Fruit fly (Drosophila melanogaster) whole organism, embryonic: ENCODE results near the gene CG31224.

Source experiments
- CG10209 ChIP-seq: fragments of 200-800 bp; sonication (Bioruptor generic); optimal IDR thresholded peaks from 3 replicates; lab custom pipeline; 2017; ENCODE audit warnings: missing biosample characterization, mild to moderate bottlenecking, missing genetic modification characterization, missing genetic modification reagents
- CG10979 ChIP-seq: fragments of 200-800 bp; sonication (Bioruptor generic); optimal IDR thresholded peaks from 2 replicates; lab custom pipeline; 2018; ENCODE audit warnings: missing biosample characterization, mild to moderate bottlenecking, missing genetic modification characterization, moderate library complexity
- CG12155 ChIP-seq: fragments of 200-800 bp; sonication (Bioruptor generic); optimal IDR thresholded peaks from 3 replicates; lab custom pipeline; 2016; ENCODE audit warnings: missing biosample characterization, missing genetic modification characterization
- CG1233 ChIP-seq: fragments of 200-800 bp; sonication (Bioruptor generic); optimal IDR thresholded peaks from 4 replicates; lab custom pipeline; 2018; ENCODE audit warnings: missing biosample characterization, mild to moderate bottlenecking, missing genetic modification characterization
- CG17359 ChIP-seq: fragments of 200-800 bp; sonication (Bioruptor generic); optimal IDR thresholded peaks from 3 replicates; lab custom pipeline; 2018; ENCODE audit warnings: missing biosample characterization, mild to moderate bottlenecking, missing genetic modification characterization, moderate library complexity
- CG17802 ChIP-seq: fragments of 200-800 bp; sonication (Bioruptor generic); optimal IDR thresholded peaks from 2 replicates; lab custom pipeline; 2018; ENCODE audit warnings: missing biosample characterization, mild to moderate bottlenecking, missing genetic modification characterization, moderate library complexity
- CG1832 ChIP-seq: fragments of 200-800 bp; sonication (Bioruptor generic); optimal IDR thresholded peaks from 2 replicates; lab custom pipeline; 2017; ENCODE audit warnings: missing biosample characterization, mild to moderate bottlenecking, missing genetic modification characterization, inconsistent platforms
- CG30020 ChIP-seq: fragments of 200-800 bp; optimal IDR thresholded peaks from 2 replicates; lab custom pipeline; 2019; ENCODE audit warnings: missing biosample characterization, mild to moderate bottlenecking, missing genetic modification characterization, moderate library complexity
- CG34224 ChIP-seq: fragments of 200-800 bp; sonication (Bioruptor generic); IDR thresholded peaks from 3 replicates; pipeline ENCODE4 v1.3.6; 2022; ENCODE audit warnings: missing biosample characterization, missing genetic modification characterization; ENCODE audit not compliant: partially characterized antibody
- CG34422 ChIP-seq: fragments of 200-800 bp; sonication (Bioruptor generic); IDR thresholded peaks from 3 replicates; pipeline ENCODE4 v1.3.6; 2022; ENCODE audit warnings: missing biosample characterization, missing genetic modification characterization
- CG3726 ChIP-seq: fragments of 200-800 bp; sonication (Bioruptor generic); IDR thresholded peaks from 3 replicates; pipeline ENCODE4, ENCODE4 v1.3.6; 2022; ENCODE audit warnings: missing biosample characterization, missing genetic modification characterization
- CG42726 ChIP-seq: fragments of 200-800 bp; sonication (Bioruptor generic); IDR thresholded peaks from 2 replicates; pipeline ENCODE4 v1.3.6; 2022; ENCODE audit warnings: missing biosample characterization, missing genetic modification characterization; ENCODE audit not compliant: partially characterized antibody
- CG4282 ChIP-seq: fragments of 200-800 bp; sonication (Bioruptor generic); optimal IDR thresholded peaks from 2 replicates; lab custom pipeline; 2016; ENCODE audit warnings: missing biosample characterization, missing genetic modification characterization
- CG6854 ChIP-seq: fragments of 200-800 bp; sonication (Bioruptor generic); optimal IDR thresholded peaks from 3 replicates; lab custom pipeline; 2017; ENCODE audit warnings: missing biosample characterization, mild to moderate bottlenecking, missing genetic modification characterization
- CG7963 ChIP-seq: fragments of 200-800 bp; sonication (Bioruptor generic); IDR thresholded peaks from 3 replicates; pipeline ENCODE4 v1.3.6; 2022; ENCODE audit warnings: missing biosample characterization, missing genetic modification characterization; ENCODE audit not compliant: partially characterized antibody
- CrebB ChIP-seq: fragments of 200-800 bp; sonication (Bioruptor generic); optimal IDR thresholded peaks from 3 replicates; lab custom pipeline; 2018; ENCODE audit warnings: missing biosample characterization, mild to moderate bottlenecking, missing genetic modification characterization
- D ChIP-seq, 2 experiments: fragments of 200-800 bp in 1 of 2; fragments of >200 bp in 1 of 2; sonication (Bioruptor generic) in 1 of 2; optimal IDR thresholded peaks; 2 replicates in 1 of 2; 3 replicates in 1 of 2; lab custom pipeline; 2017; ENCODE audit warnings: mild to moderate bottlenecking in 1 of 2, missing biosample characterization in 1 of 2, missing genetic modification characterization in 1 of 2, missing genetic modification reagents in 1 of 2
- D19B ChIP-seq: fragments of 200-800 bp; sonication (Bioruptor generic); optimal IDR thresholded peaks from 2 replicates; lab custom pipeline; 2017; ENCODE audit warnings: missing biosample characterization, mild to moderate bottlenecking, missing genetic modification characterization
- Dfd ChIP-seq, 2 experiments: fragments of >200 bp; optimal IDR thresholded peaks; 2 replicates each; lab custom pipeline; 2017; ENCODE audit warnings: missing biosample characterization in 2 of 2, missing genetic modification characterization in 2 of 2
- Dll ChIP-seq: fragments of 200-800 bp; sonication (Bioruptor generic); IDR thresholded peaks from 4 replicates; pipeline ENCODE4 v1.3.6; 2022; ENCODE audit warnings: missing biosample characterization, missing genetic modification characterization; ENCODE audit not compliant: partially characterized antibody
- Ets65A ChIP-seq: fragments of 200-800 bp; sonication (Bioruptor generic); peaks from one replicate; lab custom pipeline; 2016; ENCODE audit warnings: missing biosample characterization, missing genetic modification characterization
- GATAe ChIP-seq: fragments of 200-800 bp; sonication (Bioruptor generic); conservative IDR thresholded peaks from 2 replicates; pipeline ENCODE4 v1.3.6; 2022; ENCODE audit warnings: missing biosample characterization, missing genetic modification characterization
- Hsf ChIP-seq: fragments of 200-800 bp; sonication (Bioruptor generic); optimal IDR thresholded peaks from 3 replicates; lab custom pipeline; 2016; ENCODE audit warnings: missing biosample characterization, missing genetic modification characterization
- Kr ChIP-seq: fragments of 200-800 bp; sonication (Bioruptor generic); optimal IDR thresholded peaks from 2 replicates; lab custom pipeline; 2017; ENCODE audit warnings: missing biosample characterization, mild to moderate bottlenecking, missing genetic modification characterization
- Max ChIP-seq: fragments of 200-800 bp; sonication (Bioruptor generic); optimal IDR thresholded peaks from 2 replicates; lab custom pipeline; 2016; ENCODE audit warnings: missing biosample characterization, mild to moderate bottlenecking, missing genetic modification characterization
- Med ChIP-seq: fragments of 200-800 bp; sonication (Bioruptor generic); peaks from one replicate; lab custom pipeline; 2016; ENCODE audit warnings: missing biosample characterization, missing genetic modification characterization, mild to moderate bottlenecking, inconsistent platforms, moderate library complexity
- NC2α ChIP-seq: fragments of 200-800 bp; sonication (Bioruptor generic); optimal IDR thresholded peaks from 2 replicates; lab custom pipeline; 2016; ENCODE audit warnings: missing biosample characterization, missing genetic modification characterization
- Sox102F ChIP-seq: fragments of 200-800 bp; sonication (Bioruptor generic); optimal IDR thresholded peaks from 2 replicates; lab custom pipeline; 2018; ENCODE audit warnings: missing biosample characterization, mild to moderate bottlenecking, missing genetic modification characterization, moderate library complexity
- Tbp ChIP-seq: fragments of >200 bp; optimal IDR thresholded peaks from 2 replicates; lab custom pipeline; 2018; ENCODE audit warnings: missing biosample characterization, missing genetic modification characterization
- Xrp1 ChIP-seq: fragments of 200-800 bp; sonication (Bioruptor generic); IDR thresholded peaks from 2 replicates; pipeline ENCODE4 v1.3.6; 2022; ENCODE audit warnings: missing biosample characterization, missing genetic modification characterization
- dimm ChIP-seq: fragments of 200-800 bp; sonication (Bioruptor generic); IDR thresholded peaks from 2 replicates; pipeline ENCODE4 v1.3.6; 2022; ENCODE audit warnings: missing biosample characterization, missing genetic modification characterization
- dmrt99B ChIP-seq: fragments of 200-800 bp; sonication (Bioruptor generic); optimal IDR thresholded peaks from 2 replicates; lab custom pipeline; 2018; ENCODE audit warnings: missing biosample characterization, mild to moderate bottlenecking, missing genetic modification characterization, moderate library complexity
- emc ChIP-seq: fragments of 200-800 bp; sonication (Bioruptor generic); optimal IDR thresholded peaks from 2 replicates; lab custom pipeline; 2016; ENCODE audit warnings: missing biosample characterization, missing genetic modification characterization
- gsb ChIP-seq: fragments of 200-800 bp; sonication (Bioruptor generic); IDR thresholded peaks from 2 replicates; pipeline ENCODE4 v1.3.6; 2022; ENCODE audit warnings: missing biosample characterization, missing genetic modification characterization
- ind ChIP-seq: fragments of 200-800 bp; sonication (Bioruptor generic); optimal IDR thresholded peaks from 3 replicates; lab custom pipeline; 2016; ENCODE audit warnings: missing biosample characterization, missing genetic modification characterization
- jigr1 ChIP-seq: fragments of 200-800 bp; sonication (Bioruptor generic); IDR thresholded peaks from 3 replicates; pipeline ENCODE4 v1.3.6; 2022; ENCODE audit warnings: missing biosample characterization, missing genetic modification characterization
- kni ChIP-seq: fragments of 200-800 bp; sonication (Bioruptor generic); optimal IDR thresholded peaks from 3 replicates; lab custom pipeline; 2017; ENCODE audit warnings: mild to moderate bottlenecking, missing biosample characterization, missing genetic modification reagents, missing genetic modification characterization
- luna ChIP-seq: fragments of 200-800 bp; sonication (Bioruptor generic); optimal IDR thresholded peaks from 2 replicates; lab custom pipeline; 2016; ENCODE audit warnings: missing biosample characterization, missing genetic modification characterization
- mam ChIP-seq: fragments of 200-800 bp; sonication (Bioruptor generic); optimal IDR thresholded peaks from 3 replicates; lab custom pipeline; 2016; ENCODE audit warnings: missing biosample characterization, missing genetic modification characterization
- nmo ChIP-seq: fragments of 200-800 bp; sonication (Bioruptor generic); optimal IDR thresholded peaks from 2 replicates; lab custom pipeline; 2018; ENCODE audit warnings: missing biosample characterization, mild to moderate bottlenecking, missing genetic modification characterization, moderate library complexity
- org-1 ChIP-seq: fragments of 200-800 bp; sonication (Bioruptor generic); optimal IDR thresholded peaks from 2 replicates; lab custom pipeline; 2017; ENCODE audit warnings: missing biosample characterization, missing genetic modification characterization
- pnt ChIP-seq: fragments of 200-800 bp; sonication (Bioruptor generic); optimal IDR thresholded peaks from 3 replicates; lab custom pipeline; 2016; ENCODE audit warnings: missing biosample characterization, missing genetic modification characterization
- psq ChIP-seq: fragments of 200-800 bp; sonication (Bioruptor generic); optimal IDR thresholded peaks from 2 replicates; lab custom pipeline; 2017; ENCODE audit warnings: missing biosample characterization, missing genetic modification characterization
- schlank ChIP-seq: fragments of 200-800 bp; sonication (Bioruptor generic); optimal IDR thresholded peaks from 2 replicates; lab custom pipeline; 2018; ENCODE audit warnings: missing biosample characterization, mild to moderate bottlenecking, missing genetic modification characterization
- sens ChIP-seq: fragments of 200-800 bp; sonication (Bioruptor generic); peaks from one replicate; lab custom pipeline; 2016; ENCODE audit warnings: missing biosample characterization, missing genetic modification characterization
- seq ChIP-seq: fragments of 200-800 bp; sonication (Bioruptor generic); IDR thresholded peaks from 2 replicates; pipeline ENCODE4 v1.3.6; 2022; ENCODE audit warnings: missing biosample characterization, missing genetic modification characterization
- sqz ChIP-seq: fragments of 200-800 bp; sonication (Bioruptor generic); optimal IDR thresholded peaks from 3 replicates; lab custom pipeline; 2018; ENCODE audit warnings: missing biosample characterization, mild to moderate bottlenecking, missing genetic modification characterization
- tna ChIP-seq: fragments of 200-800 bp; sonication (Bioruptor generic); IDR thresholded peaks from 2 replicates; pipeline ENCODE4 v1.3.6; 2022; ENCODE audit warnings: missing biosample characterization, missing genetic modification characterization; ENCODE audit not compliant: partially characterized antibody
- trem ChIP-seq: fragments of 200-800 bp; optimal IDR thresholded peaks from 3 replicates; lab custom pipeline; 2019; ENCODE audit warnings: missing biosample characterization, mild to moderate bottlenecking, missing genetic modification characterization, moderate library complexity
- vvl ChIP-seq: fragments of 200-800 bp; sonication (Bioruptor generic); IDR thresholded peaks from 2 replicates; pipeline ENCODE4 v1.3.6; 2022; ENCODE audit warnings: missing biosample characterization, missing genetic modification characterization
- zf30C ChIP-seq: fragments of 200-800 bp; sonication (Bioruptor generic); optimal IDR thresholded peaks from 3 replicates; lab custom pipeline; 2018; ENCODE audit warnings: missing biosample characterization, mild to moderate bottlenecking, missing genetic modification characterization

The CG31224 gene

dm6 chr3R:18663525-18663924, 4.4 kb upstream of the CG31224 start, which contains the start of the genes Cpsf73 and Gos28 (continued):
- TF ChIP-seq CG17802 (tag; lab: Kevin White, UChicago) (peak; percentile 98), Dll (GFP tag; lab: Robert Waterston, UW) (peak; percentile 60; the same call in 1 of the 4 replicates), CG10979 (tag; lab: Kevin White, UChicago) (peak; percentile 7), Sox102F (GFP tag; lab: Kevin White, UChicago) (no peak), Max (no peak), dimm (GFP tag; lab: Robert Waterston, UW) (no peak), org-1 (GFP tag; lab: Kevin White, UChicago) (no peak), ind (GFP tag; lab: Kevin White, UChicago) (no peak), schlank (no peak), nmo (GFP tag; lab: Kevin White, UChicago) (peak; percentile 69), zf30C (GFP tag; lab: Kevin White, UChicago) (no peak), CG7963 (GFP tag; lab: Robert Waterston, UW) (no peak), trem (peak; percentile 58), kni (GFP tag; lab: Kevin White, UChicago) (no peak), dmrt99B (tag; lab: Kevin White, UChicago) (no peak), vvl (GFP tag; lab: Robert Waterston, UW) (no peak), sqz (GFP tag; lab: Kevin White, UChicago) (no peak), Tbp (GFP tag; lab: Kevin White, UChicago) (no peak), Xrp1 (peak; percentile 10; the same call in 1 of the 2 replicates), D (optimal IDR thresholded peaks at IDR 0.05; lab: Kevin White, UChicago) (no peak), D (GFP tag; optimal IDR thresholded peaks at IDR 0.05; lab: Kevin White, UChicago) (no peak), emc (no peak), CG1832 (GFP tag; lab: Kevin White, UChicago) (no peak), NC2α (GFP tag; lab: Kevin White, UChicago) (no peak), D19B (GFP tag; lab: Kevin White, UChicago) (no peak), seq (GFP tag; lab: Robert Waterston, UW) (no peak), CG4282 (GFP tag; lab: Kevin White, UChicago) (peak; percentile 12), CG10209 (GFP tag; lab: Kevin White, UChicago) (no peak), CG34422 (GFP tag; lab: Robert Waterston, UW) (peak; percentile 78; the same call in 2 of the 3 replicates), jigr1 (no peak), psq (GFP tag; lab: Kevin White, UChicago) (no peak), Kr (GFP tag; lab: Kevin White, UChicago) (no peak), sens (GFP tag; lab: Kevin White, UChicago) (peak; percentile 82), GATAe (GFP tag; lab: Robert Waterston, UW) (no peak), CrebB (no peak), CG3726 (GFP tag; lab: Robert Waterston, UW) (no peak), tna (GFP tag; lab: Robert Waterston, UW) (no peak), CG17359 (tag; lab: Kevin White, UChicago) (peak; percentile 5), CG12155 (GFP tag; lab: Kevin White, UChicago) (no peak), Hsf (peak; percentile 0), CG34224 (GFP tag; lab: Robert Waterston, UW) (peak; percentile 49; the same call in 1 of the 3 replicates), CG30020 (tag; lab: Kevin White, UChicago) (peak; percentile 87), CG1233 (no peak), Dfd (GFP tag; optimal IDR thresholded peaks at IDR 0.05; lab: Kevin White, UChicago) (no peak), luna (GFP tag; lab: Kevin White, UChicago) (no peak), Ets65A (GFP tag; lab: Kevin White, UChicago) (no peak), Med (peak; percentile 82), CG6854 (GFP tag; lab: Kevin White, UChicago) (no peak), gsb (no peak), pnt (peak; percentile 5), mam (no peak), CG42726 (GFP tag; lab: Robert Waterston, UW) (no peak)
